Fruit fly (Drosophila melanogaster) whole organism, adult: Measurements from ENCODE around the gene CG34140.

Experiments used
- CG11617 ChIP-seq: fragments of 200-800 bp; sonication (Bioruptor generic); optimal IDR thresholded peaks from 2 replicates; lab custom pipeline; 2017; ENCODE audit warnings: mild to moderate bottlenecking, missing biosample characterization, missing genetic modification reagents, missing genetic modification characterization
- CG12768 ChIP-seq: fragments of 200-800 bp; sonication (Bioruptor generic); optimal IDR thresholded peaks from 2 replicates; lab custom pipeline; 2017; ENCODE audit warnings: missing biosample characterization, missing genetic modification characterization, mild to moderate bottlenecking, moderate library complexity, missing genetic modification reagents
- CG33017 ChIP-seq: fragments of 200-800 bp; sonication (Bioruptor generic); optimal IDR thresholded peaks from 2 replicates; lab custom pipeline; 2018; ENCODE audit warnings: missing biosample characterization, mild to moderate bottlenecking, missing genetic modification characterization, moderate library complexity
- CG7045 ChIP-seq: fragments of 200-800 bp; sonication (Bioruptor generic); optimal IDR thresholded peaks from 2 replicates; lab custom pipeline; 2017; ENCODE audit warnings: missing biosample characterization, mild to moderate bottlenecking, missing genetic modification characterization
- CG7101 ChIP-seq: fragments of 200-800 bp; sonication (Bioruptor generic); optimal IDR thresholded peaks from 2 replicates; lab custom pipeline; 2018; ENCODE audit warnings: missing biosample characterization, mild to moderate bottlenecking, missing genetic modification characterization, moderate library complexity
- kay ChIP-seq: fragments of 200-800 bp; sonication (Bioruptor generic); peaks from one replicate; lab custom pipeline; 2016; ENCODE audit warnings: missing biosample characterization, missing genetic modification characterization, borderline replicate concordance

DNA sequence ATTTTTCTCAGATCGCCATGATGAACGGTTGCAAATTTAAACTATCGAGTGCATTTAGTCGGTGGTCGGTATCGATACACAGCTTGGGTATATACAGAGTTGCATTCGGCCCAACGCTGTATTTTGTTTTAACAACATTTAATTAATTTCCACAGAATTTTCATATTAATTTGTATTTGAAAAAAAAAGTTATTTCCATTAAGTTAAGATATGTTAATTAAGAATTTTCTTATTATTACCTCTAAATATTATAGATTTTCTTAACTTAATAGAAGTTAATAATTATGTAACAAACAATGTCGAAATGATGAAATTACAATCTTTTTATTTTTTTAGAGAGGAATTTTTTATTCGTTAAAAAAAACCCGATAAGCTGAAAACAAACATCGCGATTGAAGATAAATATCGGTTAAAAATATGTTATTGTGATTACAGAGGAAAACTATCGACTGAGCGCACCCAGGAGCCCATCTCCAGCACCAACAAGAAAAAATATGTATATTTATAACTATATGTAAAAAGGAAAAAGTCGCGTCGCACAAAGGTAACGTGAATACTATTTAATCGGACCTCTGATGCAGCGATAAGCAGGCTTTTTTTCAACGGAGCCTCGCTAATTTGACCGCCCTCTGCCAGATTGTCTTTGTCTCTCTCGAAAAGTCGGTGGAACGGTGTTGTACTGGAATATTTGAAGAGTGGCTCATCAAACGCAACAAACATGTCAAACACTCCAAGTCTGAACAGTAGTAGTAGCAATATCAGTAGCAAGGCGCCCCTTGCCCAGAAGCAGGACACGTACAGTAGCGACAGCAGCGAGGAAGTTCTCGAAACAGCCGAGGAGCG, 15.8 kb upstream of the CG34140 start, which contains the start of the genes rno and mri:
- TF ChIP-seq CG7101 (tag; lab: Kevin White, UChicago) (peak; percentile 85), CG7045 (GFP tag; lab: Kevin White, UChicago) (peak; percentile 47), kay (GFP tag; lab: Kevin White, UChicago) (no peak), CG11617 (GFP tag; lab: Kevin White, UChicago) (peak; percentile 80), CG12768 (GFP tag; lab: Kevin White, UChicago) (peak; percentile 54), CG33017 (tag; lab: Kevin White, UChicago) (peak; percentile 70)
